Worm (Caenorhabditis elegans) whole organism, dauer: Measurements from ENCODE around the gene sos-1.
"Not testable (repeated sequence)": the region's sequence is repeated elsewhere in the genome, so short reads cannot be mapped to it uniquely, and the experiment has no call there.

Experiments used
- unc-62 ChIP-seq: sonication (generic microtip); optimal IDR thresholded peaks from 2 replicates; lab custom pipeline; 2017; ENCODE audit warnings: missing biosample characterization, missing genetic modification reagents, missing genetic modification characterization

Gene sos-1

ce11 chrV:4481823-4482222 lies 67.3 kb downstream of the sos-1 start:
- TF ChIP-seq unc-62 (GFP tag; lab: Kevin White, UChicago) = no peak

- TF ChIP-seq unc-62 (GFP tag; lab: Kevin White, UChicago) = not testable (repeated sequence)
Observed at ce11 chrV:4474543-4474942, 74.5 kb downstream of the sos-1 start, which contains the start of gene str-35. str-35 (plus strand) TSS chrV:4474843.

ce11 chrV:4471065-4471464 lies 78.0 kb downstream of the sos-1 start, which contains the start of gene T08H10.3:
T08H10.3 (plus strand) TSS chrV:4471365.
- TF ChIP-seq unc-62 (GFP tag; lab: Kevin White, UChicago) = no peak
